Fruit fly (Drosophila melanogaster) whole organism, embryonic: ENCODE measurements around the gene AlaRS.
A peak's percentile ranks its signal among the peaks of the same experiment; 100 is the strongest.

ENCODE experiments used
- Adf1 ChIP-seq: fragments of 200-800 bp; sonication (Bioruptor generic); IDR thresholded peaks from 2 replicates; pipeline ENCODE4 v1.3.6; 2022; ENCODE audit warnings: missing biosample characterization, missing genetic modification characterization
- Asciz ChIP-seq: fragments of 200-800 bp; sonication (Bioruptor generic); optimal IDR thresholded peaks from 2 replicates; lab custom pipeline; 2017; ENCODE audit warnings: missing biosample characterization, mild to moderate bottlenecking, missing genetic modification characterization, missing genetic modification reagents
- CG12659 ChIP-seq: fragments of 200-800 bp; sonication (Bioruptor generic); optimal IDR thresholded peaks from 3 replicates; lab custom pipeline; 2017; ENCODE audit warnings: mild to moderate bottlenecking, missing biosample characterization, missing genetic modification reagents, missing genetic modification characterization
- CG14667 ChIP-seq: fragments of 200-800 bp; sonication (Bioruptor generic); IDR thresholded peaks from 2 replicates; pipeline ENCODE4 v1.3.6; 2022; ENCODE audit warnings: missing biosample characterization, missing genetic modification characterization
- CG1529 ChIP-seq: fragments of 200-800 bp; sonication (Bioruptor generic); optimal IDR thresholded peaks from 3 replicates; lab custom pipeline; 2018; ENCODE audit warnings: missing biosample characterization, missing genetic modification characterization
- CG1603 ChIP-seq: fragments of 200-800 bp; sonication (Bioruptor generic); optimal IDR thresholded peaks from 2 replicates; lab custom pipeline; 2019; ENCODE audit warnings: missing biosample characterization, mild to moderate bottlenecking, missing genetic modification characterization, moderate library complexity
- CG17186 ChIP-seq: fragments of 200-800 bp; sonication (Bioruptor generic); optimal IDR thresholded peaks from 3 replicates; lab custom pipeline; 2017; ENCODE audit warnings: missing biosample characterization, missing genetic modification reagents, missing genetic modification characterization
- CG1832 ChIP-seq: fragments of 200-800 bp; sonication (Bioruptor generic); optimal IDR thresholded peaks from 2 replicates; lab custom pipeline; 2017; ENCODE audit warnings: missing biosample characterization, mild to moderate bottlenecking, missing genetic modification characterization, inconsistent platforms
- CG31365 ChIP-seq: fragments of 200-800 bp; sonication (Bioruptor generic); optimal IDR thresholded peaks from 2 replicates; lab custom pipeline; 2018; ENCODE audit warnings: missing biosample characterization, mild to moderate bottlenecking, missing genetic modification characterization
- CG34224 ChIP-seq: fragments of 200-800 bp; sonication (Bioruptor generic); IDR thresholded peaks from 3 replicates; pipeline ENCODE4 v1.3.6; 2022; ENCODE audit warnings: missing biosample characterization, missing genetic modification characterization; ENCODE audit not compliant: partially characterized antibody
- CG34422 ChIP-seq: fragments of 200-800 bp; sonication (Bioruptor generic); IDR thresholded peaks from 3 replicates; pipeline ENCODE4 v1.3.6; 2022; ENCODE audit warnings: missing biosample characterization, missing genetic modification characterization
- CG3847 ChIP-seq: fragments of 200-800 bp; sonication (Bioruptor generic); IDR thresholded peaks from 2 replicates; pipeline ENCODE4 v1.3.6; 2022; ENCODE audit warnings: missing biosample characterization, missing genetic modification characterization
- CG42726 ChIP-seq: fragments of 200-800 bp; sonication (Bioruptor generic); IDR thresholded peaks from 2 replicates; pipeline ENCODE4 v1.3.6; 2022; ENCODE audit warnings: missing biosample characterization, missing genetic modification characterization; ENCODE audit not compliant: partially characterized antibody
- CG4730 ChIP-seq: fragments of 200-800 bp; sonication (Bioruptor generic); IDR thresholded peaks from 2 replicates; pipeline ENCODE4 v1.3.6; 2022; ENCODE audit warnings: missing biosample characterization, missing genetic modification characterization
- CG5245 ChIP-seq: fragments of 200-800 bp; sonication (Bioruptor generic); optimal IDR thresholded peaks from 3 replicates; lab custom pipeline; 2016; ENCODE audit warnings: missing biosample characterization, missing genetic modification characterization
- CG6175 ChIP-seq: fragments of 200-800 bp; sonication (Bioruptor generic); IDR thresholded peaks from 3 replicates; pipeline ENCODE4 v1.3.6; 2022; ENCODE audit warnings: missing biosample characterization, missing genetic modification characterization
- CG7963 ChIP-seq: fragments of 200-800 bp; sonication (Bioruptor generic); IDR thresholded peaks from 3 replicates; pipeline ENCODE4 v1.3.6; 2022; ENCODE audit warnings: missing biosample characterization, missing genetic modification characterization; ENCODE audit not compliant: partially characterized antibody
- CG8290 ChIP-seq, 3 experiments: fragments of 200-800 bp; sonication (Bioruptor generic); optimal IDR thresholded peaks; 2 replicates each; lab custom pipeline; 2016 to 2019; ENCODE audit warnings: missing biosample characterization in 3 of 3, missing genetic modification characterization in 3 of 3, mild to moderate bottlenecking in 2 of 3, moderate library complexity in 1 of 3
- CG9797 ChIP-seq: fragments of 200-800 bp; sonication (Bioruptor generic); optimal IDR thresholded peaks from 3 replicates; lab custom pipeline; 2018; ENCODE audit warnings: missing biosample characterization, mild to moderate bottlenecking, missing genetic modification characterization
- CG9932 ChIP-seq: fragments of 200-800 bp; sonication (Bioruptor generic); IDR thresholded peaks from 2 replicates; pipeline ENCODE4 v1.3.6; 2022; ENCODE audit warnings: missing biosample characterization, missing genetic modification characterization
- Dll ChIP-seq: fragments of 200-800 bp; sonication (Bioruptor generic); IDR thresholded peaks from 4 replicates; pipeline ENCODE4 v1.3.6; 2022; ENCODE audit warnings: missing biosample characterization, missing genetic modification characterization; ENCODE audit not compliant: partially characterized antibody
- Drgx ChIP-seq: fragments of 200-800 bp; sonication (Bioruptor generic); IDR thresholded peaks from 2 replicates; pipeline ENCODE4 v1.3.6; 2022; ENCODE audit warnings: missing biosample characterization, missing genetic modification characterization
- Hey ChIP-seq: fragments of 200-800 bp; sonication (Bioruptor generic); optimal IDR thresholded peaks from 3 replicates; lab custom pipeline; 2018; ENCODE audit warnings: missing biosample characterization, mild to moderate bottlenecking, missing genetic modification characterization
- Myb ChIP-seq: fragments of 200-800 bp; sonication (Bioruptor generic); optimal IDR thresholded peaks from 2 replicates; lab custom pipeline; 2016; ENCODE audit warnings: missing biosample characterization, missing genetic modification characterization
- Neu2 ChIP-seq: fragments of 200-800 bp; sonication (Bioruptor generic); optimal IDR thresholded peaks from 3 replicates; lab custom pipeline; 2016; ENCODE audit warnings: missing biosample characterization, missing genetic modification characterization, borderline replicate concordance
- Oli ChIP-seq: fragments of 200-800 bp; sonication (Bioruptor generic); optimal IDR thresholded peaks from 2 replicates; lab custom pipeline; 2018; ENCODE audit warnings: missing biosample characterization, mild to moderate bottlenecking, missing genetic modification characterization, moderate library complexity
- Pdp1 ChIP-seq, 2 experiments: fragments of 200-800 bp; sonication (Bioruptor generic); optimal IDR thresholded peaks; 3 replicates each; lab custom pipeline; 2016; ENCODE audit warnings: missing biosample characterization in 2 of 2, missing genetic modification characterization in 2 of 2, mild to moderate bottlenecking in 1 of 2, moderate library complexity in 1 of 2
- Vsx1 ChIP-seq: fragments of 200-800 bp; sonication (Bioruptor generic); optimal IDR thresholded peaks from 2 replicates; lab custom pipeline; 2017; ENCODE audit warnings: missing biosample characterization, mild to moderate bottlenecking, missing genetic modification characterization, missing genetic modification reagents
- Xrp1 ChIP-seq: fragments of 200-800 bp; sonication (Bioruptor generic); IDR thresholded peaks from 2 replicates; pipeline ENCODE4 v1.3.6; 2022; ENCODE audit warnings: missing biosample characterization, missing genetic modification characterization
- aop ChIP-seq: fragments of 200-800 bp; sonication (Bioruptor generic); IDR thresholded peaks from 2 replicates; pipeline ENCODE4 v1.3.6; 2022; ENCODE audit warnings: missing biosample characterization, missing genetic modification characterization
- bowl ChIP-seq: fragments of 200-800 bp; sonication (Bioruptor generic); IDR thresholded peaks from 2 replicates; pipeline ENCODE4 v1.3.6; 2022; ENCODE audit warnings: missing biosample characterization, missing genetic modification characterization
- btn ChIP-seq: fragments of 200-800 bp; sonication (Bioruptor generic); optimal IDR thresholded peaks from 2 replicates; lab custom pipeline; 2016; ENCODE audit warnings: missing biosample characterization, missing genetic modification characterization
- chinmo ChIP-seq: fragments of 200-800 bp; sonication (Bioruptor generic); IDR thresholded peaks from 4 replicates; pipeline ENCODE4 v1.3.6; 2022; ENCODE audit warnings: missing biosample characterization, missing genetic modification characterization; ENCODE audit not compliant: partially characterized antibody
- dati ChIP-seq: fragments of 200-800 bp; sonication (Bioruptor generic); IDR thresholded peaks from 2 replicates; pipeline ENCODE4 v1.3.6; 2022; ENCODE audit warnings: missing biosample characterization, missing genetic modification characterization
- ftz-f1 ChIP-seq: fragments of 200-800 bp; sonication (Bioruptor generic); optimal IDR thresholded peaks from 2 replicates; lab custom pipeline; 2016; ENCODE audit warnings: missing biosample characterization, missing genetic modification characterization
- gce ChIP-seq: fragments of 200-800 bp; sonication (Bioruptor generic); IDR thresholded peaks from 3 replicates; pipeline ENCODE4 v1.3.6; 2022; ENCODE audit warnings: missing biosample characterization, missing genetic modification characterization
- grn ChIP-seq: fragments of 200-800 bp; sonication (Bioruptor generic); optimal IDR thresholded peaks from 3 replicates; lab custom pipeline; 2017; ENCODE audit warnings: missing biosample characterization, missing genetic modification characterization
- hth ChIP-seq: fragments of >200 bp; optimal IDR thresholded peaks from 2 replicates; lab custom pipeline; 2017; ENCODE audit warnings: inconsistent platforms
- lov ChIP-seq, 2 experiments: fragments of 200-800 bp in 1 of 2; fragments of >200 bp in 1 of 2; sonication (Bioruptor generic) in 1 of 2; IDR thresholded peaks in 1 of 2; optimal IDR thresholded peaks in 1 of 2; 2 replicates in 1 of 2; 3 replicates in 1 of 2; pipeline versions ENCODE4 v1.3.6 to Lab custom; 2017 to 2022; ENCODE audit warnings: missing biosample characterization in 1 of 2, missing genetic modification characterization in 1 of 2
- nom ChIP-seq: fragments of 200-800 bp; sonication (Bioruptor generic); optimal IDR thresholded peaks from 2 replicates; lab custom pipeline; 2017; ENCODE audit warnings: missing biosample characterization, missing genetic modification characterization, mild to moderate bottlenecking, moderate library complexity, missing genetic modification reagents
- p53 ChIP-seq: fragments of 200-800 bp; sonication (Bioruptor generic); optimal IDR thresholded peaks from 2 replicates; lab custom pipeline; 2016; ENCODE audit warnings: missing biosample characterization, missing genetic modification characterization
- phol ChIP-seq: fragments of 200-800 bp; sonication (Bioruptor generic); optimal IDR thresholded peaks from 3 replicates; lab custom pipeline; 2018; ENCODE audit warnings: missing biosample characterization, mild to moderate bottlenecking, missing genetic modification characterization, moderate library complexity
- row ChIP-seq: fragments of 200-800 bp; sonication (Bioruptor generic); IDR thresholded peaks from 3 replicates; pipeline ENCODE4 v1.3.6; 2022; ENCODE audit warnings: missing biosample characterization, missing genetic modification characterization
- sim ChIP-seq: fragments of 200-800 bp; sonication (Bioruptor generic); IDR thresholded peaks from 2 replicates; pipeline ENCODE4 v1.3.6; 2022; ENCODE audit warnings: missing biosample characterization, missing genetic modification characterization
- sima ChIP-seq: fragments of 200-800 bp; sonication (Bioruptor generic); optimal IDR thresholded peaks from 2 replicates; lab custom pipeline; 2016; ENCODE audit warnings: missing biosample characterization, missing genetic modification characterization
- sna ChIP-seq: fragments of 200-800 bp; sonication (Bioruptor generic); IDR thresholded peaks from 2 replicates; pipeline ENCODE4 v1.3.6; 2022; ENCODE audit warnings: missing biosample characterization, missing genetic modification characterization; ENCODE audit not compliant: partially characterized antibody
- tll ChIP-seq, 2 experiments: fragments of 200-800 bp in 1 of 2; fragments of >200 bp in 1 of 2; sonication (Bioruptor generic) in 1 of 2; optimal IDR thresholded peaks; 2 replicates each; lab custom pipeline; 2017 to 2019; ENCODE audit warnings: missing biosample characterization in 2 of 2, missing genetic modification characterization in 2 of 2, mild to moderate bottlenecking in 1 of 2, moderate library complexity in 1 of 2

Gene AlaRS

DNA sequence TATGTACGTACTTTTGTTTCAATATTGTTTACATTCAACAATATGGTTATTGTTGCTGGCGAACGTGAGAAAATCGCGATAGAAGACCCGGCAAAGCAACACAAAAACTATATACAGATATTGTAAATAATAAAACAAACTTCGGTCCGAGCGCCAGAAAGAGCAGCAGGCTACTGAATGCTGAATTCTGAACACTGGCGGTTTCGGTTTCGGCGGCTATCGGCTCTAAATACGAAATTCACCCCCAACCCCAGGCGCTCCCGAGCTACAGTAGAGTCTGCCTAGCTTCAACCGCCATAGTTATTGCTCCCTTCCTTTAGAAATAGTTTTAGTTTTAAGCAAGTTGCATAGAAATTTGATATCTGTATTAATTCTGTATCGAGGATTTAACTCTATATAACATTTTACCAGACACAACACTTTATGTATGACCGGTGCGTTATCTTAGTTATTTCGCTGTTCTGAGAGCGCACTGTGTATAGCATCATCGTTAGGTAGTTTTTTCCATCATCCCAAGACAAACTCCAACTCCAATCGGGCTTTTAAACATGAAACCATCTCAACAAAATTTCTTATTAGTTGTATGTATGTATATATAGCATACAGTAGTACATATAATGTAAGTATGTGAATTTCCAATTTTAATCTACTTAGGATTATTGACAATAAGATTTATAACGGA, 19.1 kb downstream of the AlaRS start, which contains the start of gene CG7627 (continued):
- TF ChIP-seq chinmo (GFP tag; lab: Robert Waterston, UW) (peak; percentile 74; the same call in 2 of the 4 replicates), grn (GFP tag; lab: Kevin White, UChicago) (peak; percentile 3), row (peak; percentile 94), CG34422 (GFP tag; lab: Robert Waterston, UW) (peak; percentile 79), hth (no peak), phol (tag; lab: Kevin White, UChicago) (peak; percentile 70), CG42726 (GFP tag; lab: Robert Waterston, UW) (0 out of 2 replicates have a peak, but pooled peaks have one; percentile 42), lov (optimal IDR thresholded peaks at IDR 0.05; lab: Kevin White, UChicago) (no peak), lov (GFP tag; IDR thresholded peaks at IDR 0.05; lab: Robert Waterston, UW) (peak; percentile 68; the same call in 2 of the 3 replicates), Asciz (peak; percentile 66), CG7963 (GFP tag; lab: Robert Waterston, UW) (no peak), p53 (GFP tag; lab: Kevin White, UChicago) (peak; percentile 9), CG9797 (GFP tag; lab: Kevin White, UChicago) (no peak), ftz-f1 (GFP tag; lab: Kevin White, UChicago) (no peak), dati (GFP tag; lab: Robert Waterston, UW) (peak; percentile 61; the same call in 1 of the 2 replicates), Pdp1 (GFP tag; optimal IDR thresholded peaks at IDR 0.05; lab: Kevin White, UChicago) (peak; percentile 35 to 70), CG5245 (GFP tag; lab: Kevin White, UChicago) (peak; percentile 61), Oli (peak; percentile 54), Dll (no peak), CG1832 (GFP tag; lab: Kevin White, UChicago) (no peak), tll (GFP tag; optimal IDR thresholded peaks at IDR 0.05; lab: Kevin White, UChicago) (no peak), nom (peak; percentile 48), sim (GFP tag; lab: Robert Waterston, UW) (peak; percentile 57), CG17186 (GFP tag; lab: Kevin White, UChicago) (no peak), sna (GFP tag; lab: Robert Waterston, UW) (no peak), Xrp1 (peak; percentile 83), CG1529 (GFP tag; lab: Kevin White, UChicago) (peak; percentile 20), CG9932 (peak; percentile 83), bowl (GFP tag; lab: Robert Waterston, UW) (no peak), Adf1 (GFP tag; lab: Robert Waterston, UW) (peak; percentile 68), Neu2 (GFP tag; lab: Kevin White, UChicago) (no peak), CG34224 (GFP tag; lab: Robert Waterston, UW) (no peak), btn (GFP tag; lab: Kevin White, UChicago) (peak; percentile 19), CG14667 (peak; percentile 82; the same call in 1 of the 2 replicates), CG6175 (GFP tag; lab: Robert Waterston, UW) (peak; percentile 74; the same call in 2 of the 3 replicates), CG12659 (GFP tag; lab: Kevin White, UChicago) (peak; percentile 73), aop (GFP tag; lab: Robert Waterston, UW) (no peak), gce (GFP tag; lab: Robert Waterston, UW) (peak; percentile 31; the same call in 1 of the 3 replicates), sima (GFP tag; lab: Kevin White, UChicago) (no peak), Hey (tag; lab: Kevin White, UChicago) (no peak), CG31365 (tag; lab: Kevin White, UChicago) (peak; percentile 59), CG4730 (GFP tag; lab: Robert Waterston, UW) (peak; percentile 67), Vsx1 (GFP tag; lab: Kevin White, UChicago) (peak; percentile 19), CG8290 (GFP tag; optimal IDR thresholded peaks at IDR 0.05; lab: Kevin White, UChicago) (peak; percentile 22), CG8290 (tag; optimal IDR thresholded peaks at IDR 0.05; lab: Kevin White, UChicago) (peak in 1 of 2 experiments; percentile 71), Drgx (peak; percentile 76), CG3847 (GFP tag; lab: Robert Waterston, UW) (peak; percentile 74), CG1603 (tag; lab: Kevin White, UChicago) (peak; percentile 80), Myb (GFP tag; lab: Kevin White, UChicago) (peak; percentile 65)
